Fruit fly (Drosophila melanogaster) whole organism: ENCODE results near the gene CG42240.

Experiments used
- CG8478 ChIP-seq: fragments of >200 bp; optimal IDR thresholded peaks from 2 replicates; lab custom pipeline; 2018; ENCODE audit warnings: inconsistent platforms
- EcR ChIP-seq, 2 experiments: fragments of >200 bp; optimal IDR thresholded peaks; 2 replicates each; lab custom pipeline; 2017; ENCODE audit warnings: missing biosample characterization in 2 of 2, missing genetic modification characterization in 2 of 2, missing genetic modification reagents in 2 of 2
- pan ChIP-seq: fragments of >200 bp; optimal IDR thresholded peaks from 2 replicates; lab custom pipeline; 2017
- psq ChIP-seq: fragments of >200 bp; optimal IDR thresholded peaks from 2 replicates; lab custom pipeline; 2017
- usp ChIP-seq: fragments of >200 bp; optimal IDR thresholded peaks from 2 replicates; lab custom pipeline; 2017; ENCODE audit warnings: missing biosample characterization, missing genetic modification characterization, mixed read lengths

dm6 chrX:6338738-6339614 is 8.3 kb downstream of the CG42240 start:
- TF ChIP-seq psq (lab: Kevin White, UChicago) (no peak), usp (GFP tag; lab: Kevin White, UChicago) (no peak), CG8478 (lab: Kevin White, UChicago) (no peak), EcR (GFP tag; optimal IDR thresholded peaks at IDR 0.05; lab: Kevin White, UChicago) (no peak), pan (lab: Kevin White, UChicago) (no peak)
